Worm (Caenorhabditis elegans) whole organism, late embryonic: ENCODE data around the gene lido-1.

Experiments used
- C38D4.7 ChIP-seq: fragments of 200-800 bp; sonication (Bioruptor generic); optimal IDR thresholded peaks from 2 replicates; lab custom pipeline; 2018; ENCODE audit warnings: mild to moderate bottlenecking, missing genetic modification characterization, moderate library complexity, missing compliant biosample characterization
- F13H6.1 ChIP-seq: sonication (generic microtip); optimal IDR thresholded peaks from 2 replicates; lab custom pipeline; 2016; ENCODE audit warnings: missing genetic modification characterization, missing compliant biosample characterization
- ahr-1 ChIP-seq: sonication (generic microtip); optimal IDR thresholded peaks from 2 replicates; lab custom pipeline; 2016; ENCODE audit warnings: missing genetic modification characterization, missing compliant biosample characterization
- ceh-14 ChIP-seq: sonication (generic microtip); optimal IDR thresholded peaks from 2 replicates; lab custom pipeline; 2016; ENCODE audit warnings: missing genotype, missing genetic modification characterization, missing compliant biosample characterization
- ceh-22 ChIP-seq: sonication (generic microtip); optimal IDR thresholded peaks from 2 replicates; lab custom pipeline; 2017; ENCODE audit warnings: missing biosample characterization, missing genetic modification characterization
- ceh-24 ChIP-seq: sonication (generic microtip); optimal IDR thresholded peaks from 2 replicates; lab custom pipeline; 2016; ENCODE audit warnings: mild to moderate bottlenecking, missing genetic modification characterization, missing compliant biosample characterization
- ceh-45 ChIP-seq: fragments of 200-800 bp; sonication (Bioruptor generic); IDR thresholded peaks from 2 replicates; pipeline ENCODE4 v1.3.6; 2022; ENCODE audit warnings: missing genetic modification reagents, missing genetic modification characterization, missing compliant biosample characterization
- gmeb-2 ChIP-seq: sonication (generic microtip); optimal IDR thresholded peaks from 2 replicates; lab custom pipeline; 2016; ENCODE audit warnings: missing genetic modification characterization, inconsistent platforms, missing compliant biosample characterization
- hlh-15 ChIP-seq: sonication (generic microtip); optimal IDR thresholded peaks from 2 replicates; lab custom pipeline; 2016; ENCODE audit warnings: missing genetic modification characterization, missing compliant biosample characterization
- hlh-30 ChIP-seq: sonication (generic microtip); optimal IDR thresholded peaks from 2 replicates; lab custom pipeline; 2017; ENCODE audit warnings: antibody characterized with exemption, missing genetic modification characterization, missing compliant biosample characterization; ENCODE audit not compliant: insufficient read depth
- hlh-6 ChIP-seq: sonication (generic microtip); optimal IDR thresholded peaks from 2 replicates; lab custom pipeline; 2016; ENCODE audit warnings: missing genotype, missing genetic modification characterization, missing compliant biosample characterization
- hlh-8 ChIP-seq: sonication (generic microtip); optimal IDR thresholded peaks from 2 replicates; lab custom pipeline; 2016; ENCODE audit warnings: missing genotype, missing genetic modification characterization, missing compliant biosample characterization
- madf-2 ChIP-seq: sonication (generic microtip); optimal IDR thresholded peaks from 2 replicates; lab custom pipeline; 2017; ENCODE audit warnings: missing genetic modification characterization, missing compliant biosample characterization
- nhr-11 ChIP-seq: fragments of 150-350 bp; optimal IDR thresholded peaks from 2 replicates; lab custom pipeline; 2014; ENCODE audit warnings: missing biosample characterization, missing genetic modification characterization
- nhr-232 ChIP-seq: sonication (generic microtip); optimal IDR thresholded peaks from 2 replicates; lab custom pipeline; 2016; ENCODE audit warnings: missing genetic modification characterization, missing compliant biosample characterization
- npax-4 ChIP-seq: sonication (generic microtip); optimal IDR thresholded peaks from 2 replicates; lab custom pipeline; 2016; ENCODE audit warnings: missing genetic modification characterization, missing compliant biosample characterization
- odd-2 ChIP-seq: sonication (generic microtip); optimal IDR thresholded peaks from 2 replicates; lab custom pipeline; 2017; ENCODE audit warnings: antibody characterized with exemption, mild to moderate bottlenecking, missing genetic modification characterization, missing compliant biosample characterization
- pag-3 ChIP-seq: sonication (generic microtip); optimal IDR thresholded peaks from 2 replicates; lab custom pipeline; 2016; ENCODE audit warnings: missing compliant biosample characterization, missing genetic modification characterization, borderline replicate concordance
- pat-9 ChIP-seq: fragments of 200-800 bp; sonication (Bioruptor generic); optimal IDR thresholded peaks from 2 replicates; lab custom pipeline; 2018; ENCODE audit warnings: mild to moderate bottlenecking, missing genetic modification characterization, moderate library complexity, missing compliant biosample characterization
- pha-2 ChIP-seq: sonication (generic microtip); optimal IDR thresholded peaks from 2 replicates; lab custom pipeline; 2017; ENCODE audit warnings: mild to moderate bottlenecking, missing genetic modification characterization, missing compliant biosample characterization
- pros-1 ChIP-seq: fragments of 150-350 bp; optimal IDR thresholded peaks from 2 replicates; lab custom pipeline; 2014; ENCODE audit warnings: missing biosample characterization, missing genetic modification reagents, missing genetic modification characterization
- sdc-2 ChIP-seq: sonication (generic microtip); optimal IDR thresholded peaks from 2 replicates; lab custom pipeline; 2016; ENCODE audit warnings: missing genotype, missing genetic modification characterization, missing compliant biosample characterization
- sox-4 ChIP-seq: sonication (generic microtip); optimal IDR thresholded peaks from 2 replicates; lab custom pipeline; 2017; ENCODE audit warnings: mild to moderate bottlenecking, missing genetic modification characterization, inconsistent platforms, missing compliant biosample characterization
- syd-9 ChIP-seq: sonication (generic microtip); optimal IDR thresholded peaks from 2 replicates; lab custom pipeline; 2016; ENCODE audit warnings: mild to moderate bottlenecking, missing genetic modification characterization, moderate library complexity, missing compliant biosample characterization
- tbx-7 ChIP-seq: sonication (generic microtip); optimal IDR thresholded peaks from 2 replicates; lab custom pipeline; 2016; ENCODE audit warnings: missing genotype, missing genetic modification characterization, missing compliant biosample characterization
- unc-3 ChIP-seq, 2 experiments: fragments of 200-800 bp in 1 of 2; sonication (Bioruptor generic) in 1 of 2; sonication (generic microtip) in 1 of 2; conservative IDR thresholded peaks in 1 of 2; optimal IDR thresholded peaks in 1 of 2; 2 replicates each; pipeline versions ENCODE4 v1.3.6 to Lab custom; 2016 to 2022; ENCODE audit warnings: missing compliant biosample characterization in 2 of 2, missing genetic modification characterization in 2 of 2, missing genetic modification reagents in 1 of 2
- unc-86 ChIP-seq: sonication (generic microtip); optimal IDR thresholded peaks from 2 replicates; lab custom pipeline; 2016; ENCODE audit warnings: missing genetic modification characterization, missing compliant biosample characterization

The lido-1 gene

DNA sequence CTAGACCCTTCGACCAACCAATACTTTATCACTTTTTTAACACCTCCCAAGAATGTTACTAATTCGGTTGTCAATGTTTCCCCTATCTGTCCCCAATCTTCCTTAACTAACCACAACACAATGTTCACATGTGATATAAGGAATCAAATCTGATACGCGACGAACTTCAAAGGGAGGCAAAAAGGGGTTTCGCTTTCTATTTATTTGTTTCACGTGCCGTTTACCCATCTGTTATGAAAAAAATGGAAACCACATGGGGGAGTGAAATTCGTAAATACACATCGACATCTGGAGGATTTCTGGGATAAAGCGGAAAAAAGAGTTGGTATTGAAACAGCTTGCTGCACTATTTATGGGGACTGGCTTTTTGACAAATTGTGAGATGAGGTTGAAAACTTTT is 34.2 kb downstream of the lido-1 start:
- TF ChIP-seq pha-2 (tag; lab: Kevin White, UChicago), result no peak
- TF ChIP-seq sdc-2 (tag; lab: Kevin White, UChicago), result no peak
- TF ChIP-seq pat-9 (tag; lab: Kevin White, UChicago), result no peak
- no peak for TF ChIP-seq F13H6.1 (tag; lab: Kevin White, UChicago)
- peak; percentile 77 for TF ChIP-seq hlh-8 (tag; lab: Kevin White, UChicago)
- no peak for TF ChIP-seq hlh-30

DNA sequence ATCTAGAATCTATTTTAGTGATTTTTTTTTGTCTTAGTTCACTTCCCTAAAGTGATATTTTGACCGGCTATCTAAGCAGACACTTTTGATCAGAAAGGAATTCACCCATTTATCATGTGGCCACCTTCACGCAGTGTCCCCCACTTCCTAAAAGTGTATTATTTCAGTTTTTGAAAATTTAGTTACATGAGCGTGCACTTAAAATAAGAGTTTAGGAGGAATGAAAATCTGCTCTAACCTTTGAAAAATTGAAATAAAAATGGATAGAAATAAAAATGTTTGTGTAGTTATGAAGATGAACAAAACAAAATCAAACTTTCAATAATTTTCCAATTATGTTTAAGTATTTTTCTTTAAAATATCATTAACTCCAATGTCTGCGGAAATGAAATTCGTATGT is 36.6 kb downstream of the lido-1 start:
- TF ChIP-seq ceh-14 (tag; lab: Kevin White, UChicago) (no peak), tbx-7 (tag; lab: Kevin White, UChicago) (no peak), npax-4 (tag; lab: Kevin White, UChicago) (no peak), ceh-45 (GFP tag; lab: Robert Waterston, UW) (no peak), hlh-8 (tag; lab: Kevin White, UChicago) (no peak), unc-3 (GFP tag; conservative IDR thresholded peaks at IDR 0.05; lab: Robert Waterston, UW) (no peak), unc-3 (tag; optimal IDR thresholded peaks at IDR 0.05; lab: Kevin White, UChicago) (no peak), nhr-11 (no peak), odd-2 (tag; lab: Kevin White, UChicago) (no peak), ceh-22 (tag; lab: Kevin White, UChicago) (no peak), hlh-15 (tag; lab: Kevin White, UChicago) (no peak), madf-2 (tag; lab: Kevin White, UChicago) (no peak), nhr-232 (tag; lab: Kevin White, UChicago) (no peak), hlh-6 (tag; lab: Kevin White, UChicago) (no peak), pros-1 (tag; lab: Kevin White, UChicago) (no peak)

ce11 chrX:17058340-17058739 is 38.0 kb downstream of the lido-1 start:
- TF ChIP-seq gmeb-2 (tag; lab: Kevin White, UChicago), result no peak
- TF ChIP-seq syd-9 (tag; lab: Kevin White, UChicago), result no peak
- no peak for TF ChIP-seq unc-3 (GFP tag; conservative IDR thresholded peaks at IDR 0.05; lab: Robert Waterston, UW)
- no peak for TF ChIP-seq unc-3 (tag; optimal IDR thresholded peaks at IDR 0.05; lab: Kevin White, UChicago)
- TF ChIP-seq pha-2 (tag; lab: Kevin White, UChicago), result no peak
- TF ChIP-seq ceh-45 (GFP tag; lab: Robert Waterston, UW), result no peak
- TF ChIP-seq sdc-2 (tag; lab: Kevin White, UChicago), result no peak
- TF ChIP-seq unc-86 (tag; lab: Kevin White, UChicago), result no peak

ce11 chrX:17055836-17056783 is 40.2 kb downstream of the lido-1 start:
- TF ChIP-seq pat-9 (tag; lab: Kevin White, UChicago) (no peak), madf-2 (tag; lab: Kevin White, UChicago) (no peak), npax-4 (tag; lab: Kevin White, UChicago) (no peak), pag-3 (tag; lab: Kevin White, UChicago) (no peak), C38D4.7 (GFP tag; lab: Kevin White, UChicago) (no peak), pha-2 (tag; lab: Kevin White, UChicago) (no peak), sox-4 (tag; lab: Kevin White, UChicago) (no peak), sdc-2 (tag; lab: Kevin White, UChicago) (no peak), tbx-7 (tag; lab: Kevin White, UChicago) (no peak), ceh-24 (tag; lab: Kevin White, UChicago) (no peak), ahr-1 (tag; lab: Kevin White, UChicago) (no peak)
- TF ChIP-seq, all 69 proteins: peak for 0

DNA sequence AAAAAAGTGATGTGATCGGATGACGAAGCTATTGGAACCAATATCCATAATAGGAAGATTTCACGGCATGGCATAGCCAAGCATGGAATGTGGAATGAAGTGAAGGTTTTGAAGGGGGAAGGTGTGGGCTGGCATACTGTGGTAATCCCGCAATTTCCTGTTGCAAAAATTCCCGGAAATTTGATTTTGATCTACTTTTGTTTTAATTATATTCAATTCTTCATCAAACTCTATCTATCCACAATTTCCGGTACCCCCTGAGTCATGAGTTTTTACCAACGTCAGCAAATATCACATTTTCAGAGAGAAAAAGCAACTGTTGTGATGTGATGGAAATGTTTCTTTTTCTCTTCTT is 40.9 kb downstream of the lido-1 start, which contains the start of gene gcy-11:
Gene gcy-11 (minus strand): TSS at position 101 of the 355 bp plus-strand sequence.
- TF ChIP-seq tbx-7 (tag; lab: Kevin White, UChicago), result no peak
